Worm (Caenorhabditis elegans) whole organism, young adult: ENCODE results near the gene pak-2.

Source experiments
- F55B11.4 ChIP-seq: sonication (generic microtip); optimal IDR thresholded peaks from 2 replicates; lab custom pipeline; 2016; ENCODE audit warnings: missing compliant biosample characterization, missing genetic modification characterization, borderline replicate concordance; ENCODE audit not compliant: insufficient read depth
- ceh-100 ChIP-seq: fragments of 200-800 bp; sonication (Bioruptor generic); IDR thresholded peaks from 2 replicates; pipeline ENCODE4 v1.3.6; 2022; ENCODE audit warnings: missing genetic modification reagents, missing genetic modification characterization, missing compliant biosample characterization
- hmg-20 ChIP-seq: fragments of 200-800 bp; sonication (Bioruptor generic); IDR thresholded peaks from 2 replicates; pipeline ENCODE4 v1.3.6; 2022; ENCODE audit warnings: missing genetic modification reagents, missing genetic modification characterization, missing compliant biosample characterization
- mcd-1 ChIP-seq: fragments of 200-800 bp; sonication (Bioruptor generic); IDR thresholded peaks from 2 replicates; pipeline ENCODE4 v1.3.6; 2022; ENCODE audit warnings: missing genetic modification reagents, missing genetic modification characterization, missing compliant biosample characterization
- nfya-1 ChIP-seq: sonication (generic microtip); optimal IDR thresholded peaks from 2 replicates; lab custom pipeline; 2017; ENCODE audit warnings: antibody characterized with exemption, missing compliant biosample characterization, missing genetic modification characterization, borderline replicate concordance; ENCODE audit not compliant: insufficient read depth

DNA sequence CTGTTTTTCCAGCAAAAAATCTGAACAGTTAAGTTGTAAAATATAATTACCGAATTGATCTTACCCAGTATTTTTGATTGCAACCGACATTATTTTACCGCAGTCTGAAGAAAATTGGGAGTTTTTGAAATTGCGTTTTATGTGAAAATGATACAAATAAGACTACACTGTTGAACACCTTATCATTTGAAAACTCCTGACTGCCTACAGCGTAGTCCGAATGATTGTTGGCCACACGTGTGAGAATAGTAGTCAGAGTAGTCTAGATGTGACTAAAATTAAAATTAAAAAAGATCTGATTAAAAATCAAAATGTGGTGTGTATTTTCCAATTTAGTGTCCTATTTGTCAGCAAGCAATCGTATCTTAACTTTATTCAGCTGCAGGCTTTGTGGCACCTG, 7.5 kb upstream of the pak-2 start, which contains the start of gene dhs-18:
- TF ChIP-seq ceh-100 (GFP tag; lab: Robert Waterston, UW), result no peak
- no peak for TF ChIP-seq nfya-1 (tag; lab: Kevin White, UChicago)
- TF ChIP-seq hmg-20 (GFP tag; lab: Robert Waterston, UW), result no peak
- TF ChIP-seq mcd-1 (GFP tag; lab: Robert Waterston, UW), result no peak
- no peak for TF ChIP-seq F55B11.4 (tag; lab: Kevin White, UChicago)
